Worm (Caenorhabditis elegans) whole organism, late embryonic: ENCODE data around the gene F55A11.1.

Experiments
- Y22D7AL.16 ChIP-seq: sonication (generic microtip); optimal IDR thresholded peaks from 2 replicates; lab custom pipeline; 2016; ENCODE audit warnings: missing genetic modification characterization, missing compliant biosample characterization
- ahr-1 ChIP-seq: sonication (generic microtip); optimal IDR thresholded peaks from 2 replicates; lab custom pipeline; 2016; ENCODE audit warnings: missing genetic modification characterization, missing compliant biosample characterization
- ceh-18 ChIP-seq: sonication (generic microtip); optimal IDR thresholded peaks from 2 replicates; lab custom pipeline; 2016; ENCODE audit warnings: missing genetic modification characterization, missing compliant biosample characterization
- ceh-19 ChIP-seq: fragments of 200-800 bp; sonication (Bioruptor generic); optimal IDR thresholded peaks from 2 replicates; lab custom pipeline; 2018; ENCODE audit warnings: mild to moderate bottlenecking, missing genetic modification characterization, missing compliant biosample characterization
- ceh-22 ChIP-seq: sonication (generic microtip); optimal IDR thresholded peaks from 2 replicates; lab custom pipeline; 2017; ENCODE audit warnings: missing biosample characterization, missing genetic modification characterization
- ceh-24 ChIP-seq: sonication (generic microtip); optimal IDR thresholded peaks from 2 replicates; lab custom pipeline; 2016; ENCODE audit warnings: mild to moderate bottlenecking, missing genetic modification characterization, missing compliant biosample characterization
- ceh-30 ChIP-seq: fragments of 150-350 bp; optimal IDR thresholded peaks from 2 replicates; lab custom pipeline; 2014; ENCODE audit warnings: missing biosample characterization, missing genetic modification characterization
- ceh-34 ChIP-seq: sonication (generic microtip); optimal IDR thresholded peaks from 2 replicates; lab custom pipeline; 2016; ENCODE audit warnings: mild to moderate bottlenecking, missing genetic modification characterization, missing compliant biosample characterization
- ceh-45 ChIP-seq: fragments of 200-800 bp; sonication (Bioruptor generic); IDR thresholded peaks from 2 replicates; pipeline ENCODE4 v1.3.6; 2022; ENCODE audit warnings: missing genetic modification reagents, missing genetic modification characterization, missing compliant biosample characterization
- ceh-48 ChIP-seq: sonication (generic microtip); optimal IDR thresholded peaks from 2 replicates; lab custom pipeline; 2016; ENCODE audit warnings: missing genetic modification characterization, inconsistent platforms, missing compliant biosample characterization
- ceh-9 ChIP-seq: sonication (generic microtip); optimal IDR thresholded peaks from 2 replicates; lab custom pipeline; 2016; ENCODE audit warnings: mild to moderate bottlenecking, missing genetic modification characterization, inconsistent platforms, missing compliant biosample characterization
- che-1 ChIP-seq: sonication (generic microtip); optimal IDR thresholded peaks from 2 replicates; lab custom pipeline; 2016; ENCODE audit warnings: mild to moderate bottlenecking, missing genetic modification characterization, missing compliant biosample characterization
- dve-1 ChIP-seq: sonication (generic microtip); optimal IDR thresholded peaks from 2 replicates; lab custom pipeline; 2017; ENCODE audit warnings: antibody characterized with exemption, mild to moderate bottlenecking, missing genetic modification characterization, missing compliant biosample characterization
- elt-2 ChIP-seq: sonication (generic microtip); optimal IDR thresholded peaks from 2 replicates; lab custom pipeline; 2016; ENCODE audit warnings: missing genetic modification reagents, missing genetic modification characterization, missing compliant biosample characterization
- elt-4 ChIP-seq: sonication (generic microtip); optimal IDR thresholded peaks from 2 replicates; lab custom pipeline; 2016; ENCODE audit warnings: missing genetic modification characterization, missing compliant biosample characterization
- ets-4 ChIP-seq: sonication (generic microtip); optimal IDR thresholded peaks from 2 replicates; lab custom pipeline; 2016; ENCODE audit warnings: missing genetic modification characterization, missing compliant biosample characterization
- eyg-1 ChIP-seq: sonication (generic microtip); optimal IDR thresholded peaks from 2 replicates; lab custom pipeline; 2016; ENCODE audit warnings: missing genotype, missing genetic modification characterization, missing compliant biosample characterization
- fax-1 ChIP-seq: sonication (generic microtip); optimal IDR thresholded peaks from 2 replicates; lab custom pipeline; 2016; ENCODE audit warnings: missing genotype, missing genetic modification characterization, missing compliant biosample characterization
- hlh-13 ChIP-seq: fragments of 200-800 bp; sonication (Bioruptor generic); optimal IDR thresholded peaks from 2 replicates; lab custom pipeline; 2018; ENCODE audit warnings: mild to moderate bottlenecking, missing genetic modification characterization, missing compliant biosample characterization
- hlh-15 ChIP-seq: sonication (generic microtip); optimal IDR thresholded peaks from 2 replicates; lab custom pipeline; 2016; ENCODE audit warnings: missing genetic modification characterization, missing compliant biosample characterization
- hlh-30 ChIP-seq: sonication (generic microtip); optimal IDR thresholded peaks from 2 replicates; lab custom pipeline; 2017; ENCODE audit warnings: antibody characterized with exemption, missing genetic modification characterization, missing compliant biosample characterization; ENCODE audit not compliant: insufficient read depth
- hlh-8 ChIP-seq: sonication (generic microtip); optimal IDR thresholded peaks from 2 replicates; lab custom pipeline; 2016; ENCODE audit warnings: missing genotype, missing genetic modification characterization, missing compliant biosample characterization
- lim-6 ChIP-seq: sonication (generic microtip); optimal IDR thresholded peaks from 2 replicates; lab custom pipeline; 2016; ENCODE audit warnings: missing genetic modification characterization, missing compliant biosample characterization
- lin-11 ChIP-seq: fragments of 200-800 bp; sonication (Bioruptor generic); optimal IDR thresholded peaks from 2 replicates; lab custom pipeline; 2018; ENCODE audit warnings: mild to moderate bottlenecking, missing genetic modification characterization, missing compliant biosample characterization
- mec-3 ChIP-seq: sonication (generic microtip); optimal IDR thresholded peaks from 2 replicates; lab custom pipeline; 2016; ENCODE audit warnings: borderline replicate concordance, missing genetic modification characterization, missing compliant biosample characterization
- nhr-11 ChIP-seq: fragments of 150-350 bp; optimal IDR thresholded peaks from 2 replicates; lab custom pipeline; 2014; ENCODE audit warnings: missing biosample characterization, missing genetic modification characterization
- nhr-232 ChIP-seq: sonication (generic microtip); optimal IDR thresholded peaks from 2 replicates; lab custom pipeline; 2016; ENCODE audit warnings: missing genetic modification characterization, missing compliant biosample characterization
- npax-4 ChIP-seq: sonication (generic microtip); optimal IDR thresholded peaks from 2 replicates; lab custom pipeline; 2016; ENCODE audit warnings: missing genetic modification characterization, missing compliant biosample characterization
- odd-2 ChIP-seq: sonication (generic microtip); optimal IDR thresholded peaks from 2 replicates; lab custom pipeline; 2017; ENCODE audit warnings: antibody characterized with exemption, mild to moderate bottlenecking, missing genetic modification characterization, missing compliant biosample characterization
- pag-3 ChIP-seq: sonication (generic microtip); optimal IDR thresholded peaks from 2 replicates; lab custom pipeline; 2016; ENCODE audit warnings: missing compliant biosample characterization, missing genetic modification characterization, borderline replicate concordance
- pat-9 ChIP-seq: fragments of 200-800 bp; sonication (Bioruptor generic); optimal IDR thresholded peaks from 2 replicates; lab custom pipeline; 2018; ENCODE audit warnings: mild to moderate bottlenecking, missing genetic modification characterization, moderate library complexity, missing compliant biosample characterization
- pax-1 ChIP-seq: fragments of 150-350 bp; optimal IDR thresholded peaks from 2 replicates; lab custom pipeline; 2014; ENCODE audit warnings: missing biosample characterization, missing genetic modification characterization
- pros-1 ChIP-seq: fragments of 150-350 bp; optimal IDR thresholded peaks from 2 replicates; lab custom pipeline; 2014; ENCODE audit warnings: missing biosample characterization, missing genetic modification reagents, missing genetic modification characterization
- ref-2 ChIP-seq: sonication (generic microtip); optimal IDR thresholded peaks from 2 replicates; lab custom pipeline; 2016; ENCODE audit warnings: missing genetic modification characterization, missing compliant biosample characterization
- sox-2 ChIP-seq: fragments of 200-800 bp; sonication (Bioruptor generic); IDR thresholded peaks from 2 replicates; pipeline ENCODE4 v1.3.6; 2022; ENCODE audit warnings: missing genetic modification reagents, missing genetic modification characterization, missing compliant biosample characterization
- sox-4 ChIP-seq: sonication (generic microtip); optimal IDR thresholded peaks from 2 replicates; lab custom pipeline; 2017; ENCODE audit warnings: mild to moderate bottlenecking, missing genetic modification characterization, inconsistent platforms, missing compliant biosample characterization
- tbx-2 ChIP-seq: sonication (generic microtip); optimal IDR thresholded peaks from 2 replicates; lab custom pipeline; 2016; ENCODE audit warnings: missing genetic modification characterization, missing compliant biosample characterization
- ttx-3 ChIP-seq: sonication (generic microtip); optimal IDR thresholded peaks from 2 replicates; lab custom pipeline; 2016; ENCODE audit warnings: missing genetic modification reagents, missing genetic modification characterization, missing compliant biosample characterization
- unc-3 ChIP-seq, 2 experiments: fragments of 200-800 bp in 1 of 2; sonication (Bioruptor generic) in 1 of 2; sonication (generic microtip) in 1 of 2; conservative IDR thresholded peaks in 1 of 2; optimal IDR thresholded peaks in 1 of 2; 2 replicates each; pipeline versions ENCODE4 v1.3.6 to Lab custom; 2016 to 2022; ENCODE audit warnings: missing compliant biosample characterization in 2 of 2, missing genetic modification characterization in 2 of 2, missing genetic modification reagents in 1 of 2
- zip-5 ChIP-seq: sonication (generic microtip); optimal IDR thresholded peaks from 2 replicates; lab custom pipeline; 2016; ENCODE audit warnings: missing genetic modification characterization, missing compliant biosample characterization
- ztf-16 ChIP-seq: sonication (generic microtip); optimal IDR thresholded peaks from 2 replicates; lab custom pipeline; 2017; ENCODE audit warnings: missing genetic modification characterization, missing compliant biosample characterization

The F55A11.1 gene

DNA sequence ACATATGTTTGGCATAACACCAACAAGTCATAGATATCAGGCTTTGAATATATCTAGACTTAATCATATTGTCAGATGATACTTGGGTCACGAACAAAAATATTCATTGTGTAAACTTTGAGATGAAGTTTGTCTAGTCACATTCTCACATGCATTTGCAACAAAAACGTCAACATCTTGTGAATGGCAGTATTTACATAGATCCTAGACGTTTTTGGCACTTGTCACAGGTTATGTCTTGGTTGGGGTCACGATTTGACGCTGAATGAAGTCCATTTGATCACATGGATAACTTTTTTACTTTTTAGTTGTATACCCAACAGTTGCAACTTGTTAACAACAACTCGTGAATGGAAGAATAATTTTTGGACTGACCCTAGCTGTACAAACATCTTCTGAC lies 34.1 kb upstream of the F55A11.1 start:
- TF ChIP-seq zip-5 (tag; lab: Kevin White, UChicago): no peak

DNA sequence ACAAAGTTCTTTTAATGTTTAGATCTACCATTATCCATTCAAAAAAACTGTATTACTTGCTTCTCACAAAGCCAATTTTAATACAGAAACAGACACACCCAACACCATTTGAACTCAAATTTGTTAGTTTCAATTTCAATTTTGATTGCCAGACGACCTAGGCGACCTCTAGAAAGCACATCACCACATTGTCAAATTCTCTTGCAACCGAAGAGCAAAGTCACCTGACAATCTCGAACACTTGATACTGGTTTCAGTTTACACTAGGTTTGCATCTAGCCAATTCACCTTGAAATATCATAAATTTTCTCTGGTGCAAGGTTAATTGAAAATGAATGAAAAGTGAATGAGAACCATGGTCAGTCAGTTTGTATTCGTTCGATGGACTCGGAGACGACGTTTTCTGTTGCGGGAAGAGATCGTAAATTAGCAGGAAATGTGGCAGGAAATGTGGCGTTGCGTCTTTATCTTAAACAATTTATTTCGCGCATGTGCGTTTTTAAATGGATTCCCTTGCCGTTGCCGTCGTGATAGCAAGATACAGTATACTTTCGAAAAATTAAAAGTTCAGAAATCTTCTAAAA lies 33.2 kb upstream of the F55A11.1 start:
- no peak for TF ChIP-seq pros-1 (tag; lab: Kevin White, UChicago)
- TF ChIP-seq ceh-30 (tag; lab: Kevin White, UChicago): no peak
- no peak for TF ChIP-seq hlh-8 (tag; lab: Kevin White, UChicago)
- TF ChIP-seq, all 69 proteins: peak for 0

DNA sequence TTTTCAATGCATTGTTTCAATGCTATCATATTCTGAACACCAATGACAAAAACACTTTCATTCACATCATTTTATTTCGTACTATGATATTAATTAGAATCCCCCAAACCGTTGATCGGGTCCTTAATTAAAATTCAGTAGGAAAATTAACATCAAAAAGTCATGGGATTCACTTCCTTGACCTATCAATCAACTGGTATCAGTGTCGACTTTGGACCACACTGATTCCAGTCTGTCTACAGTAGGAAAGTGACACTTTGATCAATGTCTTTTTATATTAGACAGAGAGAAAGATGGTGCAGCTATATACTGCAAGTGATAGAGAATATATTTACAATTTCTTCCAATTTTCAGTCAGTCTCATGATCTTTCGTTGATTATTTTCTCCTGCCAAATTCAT lies 32.2 kb upstream of the F55A11.1 start:
- TF ChIP-seq elt-2 (no peak), ceh-34 (tag; lab: Kevin White, UChicago) (no peak), pat-9 (tag; lab: Kevin White, UChicago) (no peak), sox-2 (GFP tag; lab: Robert Waterston, UW) (no peak), ttx-3 (no peak), Y22D7AL.16 (no peak), ceh-18 (no peak), ztf-16 (tag; lab: Kevin White, UChicago) (no peak), odd-2 (tag; lab: Kevin White, UChicago) (no peak), pros-1 (tag; lab: Kevin White, UChicago) (no peak)

DNA sequence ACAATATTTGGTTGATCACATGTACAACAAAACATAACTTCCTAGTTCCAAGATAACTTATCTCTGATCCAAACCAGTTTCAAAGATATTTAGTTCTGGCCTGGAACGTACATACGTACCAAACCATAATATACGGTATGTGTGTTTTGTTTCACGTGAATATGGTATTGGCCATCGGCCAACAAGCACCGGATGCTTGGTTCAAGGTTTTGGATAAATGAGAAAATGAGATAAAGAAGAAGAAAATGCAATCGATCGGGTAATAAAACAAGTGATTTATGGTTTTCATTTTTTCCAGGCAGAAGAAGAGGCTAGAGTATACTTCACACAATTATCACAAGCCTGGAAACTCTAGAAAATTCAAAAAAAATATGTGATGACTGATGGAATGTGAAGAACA lies 31.2 kb upstream of the F55A11.1 start:
- TF ChIP-seq ceh-34 (tag; lab: Kevin White, UChicago) (no peak), ceh-30 (tag; lab: Kevin White, UChicago) (no peak), odd-2 (tag; lab: Kevin White, UChicago) (no peak), hlh-13 (no peak)

DNA sequence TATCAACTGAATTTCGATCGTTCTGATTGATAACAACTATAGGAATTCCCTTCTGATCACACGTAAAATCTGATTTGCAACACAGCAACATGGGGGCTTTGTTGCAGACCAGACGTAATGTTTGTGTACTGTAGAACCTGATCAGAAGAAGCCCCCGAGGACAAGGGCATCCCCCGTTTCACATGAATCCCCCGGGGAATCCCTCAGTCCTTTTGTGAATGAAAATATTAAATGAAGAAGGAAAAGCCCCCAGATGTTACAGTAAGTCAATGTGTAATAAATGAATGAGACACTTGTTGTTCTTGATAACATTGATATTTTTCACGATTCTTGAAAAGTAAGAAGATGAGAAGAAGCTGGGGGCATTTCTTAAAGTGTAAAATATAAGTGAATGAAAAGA lies 30.0 kb upstream of the F55A11.1 start:
- TF ChIP-seq ceh-22 (tag; lab: Kevin White, UChicago) (no peak), ahr-1 (tag; lab: Kevin White, UChicago) (no peak), ref-2 (tag; lab: Kevin White, UChicago) (no peak), lim-6 (tag; lab: Kevin White, UChicago) (no peak), sox-4 (tag; lab: Kevin White, UChicago) (no peak), nhr-232 (tag; lab: Kevin White, UChicago) (no peak), ceh-19 (GFP tag; lab: Kevin White, UChicago) (no peak), pat-9 (tag; lab: Kevin White, UChicago) (no peak), hlh-15 (tag; lab: Kevin White, UChicago) (no peak), ets-4 (tag; lab: Kevin White, UChicago) (no peak), hlh-30 (tag; lab: Kevin White, UChicago) (no peak), zip-5 (tag; lab: Kevin White, UChicago) (no peak), dve-1 (no peak), elt-4 (tag; lab: Kevin White, UChicago) (no peak), ceh-9 (tag; lab: Kevin White, UChicago) (no peak), nhr-11 (tag; lab: Kevin White, UChicago) (no peak), pag-3 (tag; lab: Kevin White, UChicago) (no peak), npax-4 (tag; lab: Kevin White, UChicago) (no peak), fax-1 (tag; lab: Kevin White, UChicago) (no peak), tbx-2 (tag; lab: Kevin White, UChicago) (no peak)

DNA sequence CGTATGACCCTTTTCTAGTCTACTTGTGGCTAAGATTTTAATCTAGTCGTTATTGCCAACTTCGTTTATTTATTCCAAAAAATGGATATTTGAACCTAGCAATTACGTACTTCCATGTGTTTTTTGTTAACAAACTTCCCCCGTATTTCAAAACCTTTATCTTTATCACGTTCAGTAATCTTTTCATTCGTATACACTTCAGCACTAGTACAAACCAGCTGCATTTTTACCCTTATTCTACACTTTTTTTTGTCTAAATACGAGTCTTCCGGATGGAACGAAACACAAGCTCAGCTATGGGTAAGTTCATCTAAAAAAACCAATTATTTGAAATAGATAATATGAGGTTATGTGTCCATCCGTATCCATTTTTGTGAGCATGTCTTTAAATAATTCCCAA lies 25.3 kb upstream of the F55A11.1 start, which contains the start of gene D2023.1:
Gene D2023.1 (plus strand): TSS at position 77 of the 400 bp plus-strand sequence.
- TF ChIP-seq ceh-48 (tag; lab: Kevin White, UChicago) (no peak), ceh-45 (GFP tag; lab: Robert Waterston, UW) (no peak), ceh-24 (tag; lab: Kevin White, UChicago) (no peak), che-1 (no peak), lin-11 (tag; lab: Kevin White, UChicago) (no peak), eyg-1 (no peak), hlh-8 (tag; lab: Kevin White, UChicago) (no peak), mec-3 (tag; lab: Kevin White, UChicago) (no peak), hlh-30 (tag; lab: Kevin White, UChicago) (no peak), pax-1 (no peak), unc-3 (GFP tag; conservative IDR thresholded peaks at IDR 0.05; lab: Robert Waterston, UW) (no peak), unc-3 (tag; optimal IDR thresholded peaks at IDR 0.05; lab: Kevin White, UChicago) (no peak), ets-4 (tag; lab: Kevin White, UChicago) (no peak), nhr-232 (tag; lab: Kevin White, UChicago) (no peak), nhr-11 (tag; lab: Kevin White, UChicago) (no peak)
